Worm (Caenorhabditis elegans) whole organism, dauer: ENCODE data around the gene prx-19.

Experiments
- unc-62 ChIP-seq: sonication (generic microtip); optimal IDR thresholded peaks from 2 replicates; lab custom pipeline; 2017; ENCODE audit warnings: missing biosample characterization, missing genetic modification reagents, missing genetic modification characterization

Gene prx-19

DNA sequence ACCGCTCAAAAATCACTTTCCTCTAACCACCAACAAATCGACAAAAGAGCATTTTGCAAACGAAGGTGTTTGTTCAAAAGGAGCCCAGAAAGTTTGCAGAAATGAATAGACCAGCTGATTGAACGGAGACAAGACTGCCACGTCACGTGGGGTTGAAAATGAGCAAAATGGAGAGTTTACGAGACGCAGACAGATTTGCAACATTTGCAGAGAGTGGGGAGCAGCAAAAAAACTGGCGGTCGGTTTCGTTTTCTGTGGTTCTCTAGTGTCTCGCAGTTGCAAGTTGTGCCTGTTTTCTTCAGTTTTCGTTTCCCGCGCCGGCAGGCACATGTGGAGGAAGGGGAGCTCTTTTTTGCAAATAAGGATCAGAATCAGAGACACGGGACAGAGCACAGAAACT, 23.7 kb downstream of the prx-19 start:
- TF ChIP-seq unc-62 (GFP tag; lab: Kevin White, UChicago) = no peak

ce11 chrIII:8784500-8784899, 24.6 kb downstream of the prx-19 start:
- no peak for TF ChIP-seq unc-62 (GFP tag; lab: Kevin White, UChicago)

DNA sequence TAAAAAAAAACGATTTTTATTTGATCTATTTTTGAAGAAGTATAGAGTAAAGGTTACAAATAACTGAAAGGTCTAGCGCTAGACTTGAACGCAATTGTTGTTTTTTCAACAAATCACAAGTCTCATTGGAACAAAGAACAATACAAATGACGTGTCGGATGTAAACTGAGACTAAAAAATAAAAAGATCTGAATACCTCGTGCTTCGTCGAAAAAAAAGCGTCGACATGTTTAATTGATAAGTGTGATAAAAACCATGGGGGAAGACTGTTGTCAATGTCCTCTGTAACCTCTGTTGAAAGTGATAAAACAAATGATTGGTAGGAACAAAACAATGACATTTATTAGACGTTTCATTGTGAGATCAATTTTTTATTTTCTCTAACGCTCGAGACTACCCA, 26.4 kb downstream of the prx-19 start:
- no peak for TF ChIP-seq unc-62 (GFP tag; lab: Kevin White, UChicago)

- no peak for TF ChIP-seq unc-62 (GFP tag; lab: Kevin White, UChicago)
These were observed 27.0 kb downstream of the prx-19 start for ce11 chrIII:8782080-8782479.

- no peak for TF ChIP-seq unc-62 (GFP tag; lab: Kevin White, UChicago)
These were observed 28.6 kb downstream of the prx-19 start for ce11 chrIII:8780473-8780872.

DNA sequence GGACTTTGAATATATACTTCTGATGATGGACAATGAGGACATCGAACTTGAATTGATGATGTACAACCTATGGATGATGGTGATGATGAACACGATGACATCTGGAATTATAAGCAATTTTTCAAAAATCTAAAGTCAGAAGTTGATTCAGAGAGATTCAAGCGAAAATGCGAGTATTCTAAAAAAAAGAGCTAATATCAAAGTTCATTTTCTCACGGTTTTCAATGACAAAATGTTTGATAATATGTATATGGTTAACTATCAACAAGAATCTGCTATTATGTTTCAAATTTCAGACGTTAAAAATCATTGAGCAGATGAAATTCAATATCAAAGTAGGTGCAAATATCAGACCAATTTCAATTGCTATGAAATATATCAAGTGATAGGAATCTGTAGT, 29.2 kb downstream of the prx-19 start, which contains the start of gene K02D10.4:
Gene K02D10.4, minus strand, starts transcription at position 101 of the 400 bp plus-strand sequence.
- no peak for TF ChIP-seq unc-62 (GFP tag; lab: Kevin White, UChicago)

DNA sequence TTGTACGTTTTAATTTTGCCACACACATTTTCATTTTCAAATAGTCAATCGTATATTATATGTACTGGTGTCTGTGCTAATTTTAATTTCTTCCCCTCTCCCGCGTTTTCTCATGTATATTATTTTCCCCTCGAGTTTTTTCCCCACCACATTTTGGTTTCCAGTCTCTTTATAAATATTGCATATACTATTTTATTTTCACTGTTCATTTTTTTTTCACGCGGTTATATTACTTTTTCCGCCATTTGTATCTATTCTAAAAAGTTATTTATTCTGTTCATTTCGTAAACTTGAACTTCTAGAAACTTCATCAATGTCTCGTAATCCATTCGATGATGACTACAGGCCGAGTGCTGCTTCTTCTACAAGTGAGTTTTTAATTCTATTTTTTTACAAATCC, 33.1 kb downstream of the prx-19 start, which contains the start of gene snap-29:
Gene snap-29, plus strand, starts transcription at position 301 of the 400 bp plus-strand sequence.
- TF ChIP-seq unc-62 (GFP tag; lab: Kevin White, UChicago) = no peak

ce11 chrIII:8773375-8773774, 35.7 kb downstream of the prx-19 start:
- TF ChIP-seq unc-62 (GFP tag; lab: Kevin White, UChicago) = no peak

DNA sequence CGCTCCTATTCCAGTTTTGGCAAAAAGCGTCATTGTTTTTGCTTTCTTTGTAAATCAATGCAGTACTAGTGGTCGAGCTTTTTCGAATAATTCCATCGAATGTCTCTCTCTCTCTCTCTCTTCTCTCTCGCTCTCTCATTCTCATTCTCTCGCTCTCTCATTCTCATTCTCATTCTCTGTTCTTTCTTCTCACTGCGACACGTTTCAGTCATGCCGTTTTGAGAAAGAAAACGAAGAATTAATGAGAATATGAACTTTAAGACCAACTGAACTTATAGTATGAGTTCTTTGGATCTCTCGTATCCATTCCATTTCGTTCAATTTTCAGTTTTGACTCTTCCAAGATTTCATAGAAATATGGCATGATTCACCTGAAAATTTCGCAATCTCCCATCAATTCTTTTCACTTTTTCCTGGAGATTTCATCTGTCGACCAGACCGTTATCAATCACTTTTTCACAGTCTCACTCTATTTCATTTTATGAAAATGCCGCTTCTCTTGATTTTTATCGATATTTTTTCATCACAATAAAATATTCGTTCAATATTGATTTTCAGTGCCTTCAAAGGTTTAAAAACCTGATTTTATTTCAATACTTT, 36.6 kb downstream of the prx-19 start:
- no peak for TF ChIP-seq unc-62 (GFP tag; lab: Kevin White, UChicago)

ce11 chrIII:8771851-8772250, 37.2 kb downstream of the prx-19 start, which contains the start of gene K02D10.3:
K02D10.3 (minus strand) TSS chrIII:8771951.
- no peak for TF ChIP-seq unc-62 (GFP tag; lab: Kevin White, UChicago)

DNA sequence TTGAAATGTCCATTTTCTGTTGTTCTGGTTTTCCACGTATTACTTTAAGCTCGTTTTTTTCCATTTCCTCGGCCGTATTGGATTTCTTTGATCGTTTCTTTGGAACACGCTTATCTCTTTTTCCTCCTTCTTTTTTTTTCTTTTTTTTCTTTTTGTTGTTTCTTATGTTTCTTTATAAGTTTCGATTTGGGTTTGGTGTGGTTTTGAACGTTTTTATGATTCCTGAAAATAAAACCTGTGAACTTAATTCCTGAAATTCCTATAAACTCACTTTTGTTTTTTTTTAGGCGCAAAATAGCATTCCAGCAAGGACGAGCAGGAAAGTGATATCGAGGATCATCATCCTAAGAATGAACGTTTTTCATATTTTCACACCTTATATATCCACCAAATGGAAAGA, 37.9 kb downstream of the prx-19 start, which contains the start of gene K02D10.2:
Gene K02D10.2, minus strand, starts transcription at position 101 of the 400 bp plus-strand sequence.
- no peak for TF ChIP-seq unc-62 (GFP tag; lab: Kevin White, UChicago)

- no peak for TF ChIP-seq unc-62 (GFP tag; lab: Kevin White, UChicago)
These were observed 38.9 kb downstream of the prx-19 start for ce11 chrIII:8770243-8770642.

ce11 chrIII:8769253-8769652, 39.8 kb downstream of the prx-19 start, which contains the start of gene K02D10.1:
K02D10.1 (plus strand) TSS chrIII:8769536.
- TF ChIP-seq unc-62 (GFP tag; lab: Kevin White, UChicago) = no peak

ce11 chrIII:8767889-8768361, 41.2 kb downstream of the prx-19 start, which contains the start of gene mtss-1:
mtss-1 (plus strand) TSS chrIII:8768311.
- TF ChIP-seq unc-62 (GFP tag; lab: Kevin White, UChicago) = no peak

ce11 chrIII:8767292-8767829, 41.7 kb downstream of the prx-19 start, which contains the start of gene mig-22:
mig-22 (minus strand) TSS chrIII:8767342.
- no peak for TF ChIP-seq unc-62 (GFP tag; lab: Kevin White, UChicago)

- no peak for TF ChIP-seq unc-62 (GFP tag; lab: Kevin White, UChicago)
These were observed 42.6 kb downstream of the prx-19 start for ce11 chrIII:8766467-8766866.

DNA sequence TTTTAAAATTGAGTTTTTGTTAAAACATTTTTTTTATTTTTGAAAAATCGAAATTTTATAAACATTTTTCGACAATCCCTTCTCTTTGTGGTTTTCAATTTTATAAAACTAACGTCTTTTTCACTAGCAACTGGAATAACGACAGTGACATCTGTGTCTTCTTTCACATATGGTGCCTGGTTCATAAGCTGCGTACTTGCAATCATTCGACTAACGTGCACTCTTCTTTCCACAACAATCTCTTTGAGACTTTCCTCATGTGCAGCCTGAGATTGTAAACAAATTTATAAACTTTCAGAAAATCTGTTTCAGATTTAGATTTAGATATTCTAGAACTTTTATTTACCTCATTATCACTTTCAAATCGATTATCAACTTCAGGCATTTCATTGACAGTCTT, 44.1 kb downstream of the prx-19 start:
- TF ChIP-seq unc-62 (GFP tag; lab: Kevin White, UChicago) = no peak
